Worm (Caenorhabditis elegans) whole organism, L4 larva: ENCODE measurements around the gene med-2.

Experiments
- F10B5.3 ChIP-seq: sonication (generic microtip); optimal IDR thresholded peaks from 2 replicates; lab custom pipeline; 2016; ENCODE audit warnings: mild to moderate bottlenecking, missing genetic modification characterization, missing compliant biosample characterization
- Y105C5A.15 ChIP-seq: fragments of 200-800 bp; sonication (Bioruptor generic); IDR thresholded peaks from 2 replicates; pipeline ENCODE4 v1.3.6; 2022; ENCODE audit warnings: missing genetic modification characterization, missing compliant biosample characterization
- ZK337.2 ChIP-seq: fragments of 200-800 bp; sonication (Bioruptor generic); IDR thresholded peaks from 2 replicates; pipeline ENCODE4 v1.3.6; 2022; ENCODE audit warnings: missing genetic modification reagents, missing genetic modification characterization, missing compliant biosample characterization
- aly-2 ChIP-seq: sonication (generic microtip); optimal IDR thresholded peaks from 2 replicates; lab custom pipeline; 2018; ENCODE audit warnings: missing biosample characterization, missing genetic modification characterization
- ama-1 ChIP-seq: fragments of 150-350 bp; optimal IDR thresholded peaks from 2 replicates; lab custom pipeline; 2014; ENCODE audit warnings: inconsistent platforms, mixed read lengths
- arid-1 ChIP-seq: fragments of 200-800 bp; sonication (Bioruptor generic); conservative IDR thresholded peaks from 2 replicates; pipeline ENCODE4 v1.3.6; 2022; ENCODE audit warnings: missing genetic modification reagents, missing genetic modification characterization, missing compliant biosample characterization
- attf-4 ChIP-seq: sonication (generic microtip); optimal IDR thresholded peaks from 3 replicates; lab custom pipeline; 2017; ENCODE audit warnings: missing biosample characterization, missing genetic modification characterization
- ceh-44 ChIP-seq: fragments of 200-800 bp; sonication (Bioruptor generic); IDR thresholded peaks from 2 replicates; pipeline ENCODE4 v1.3.6; 2022; ENCODE audit warnings: missing genetic modification reagents, missing genetic modification characterization, missing compliant biosample characterization
- ceh-62 ChIP-seq: sonication (generic microtip); optimal IDR thresholded peaks from 2 replicates; lab custom pipeline; 2017; ENCODE audit warnings: missing biosample characterization, missing genetic modification characterization
- ceh-82 ChIP-seq: sonication (generic microtip); optimal IDR thresholded peaks from 2 replicates; lab custom pipeline; 2017; ENCODE audit warnings: missing biosample characterization, missing genetic modification characterization
- ces-1 ChIP-seq: fragments of 150-350 bp; sonication (generic microtip); optimal IDR thresholded peaks from 4 replicates; lab custom pipeline; 2014; ENCODE audit warnings: missing biosample characterization, missing genetic modification reagents, missing genetic modification characterization
- ctbp-1 ChIP-seq: fragments of 200-800 bp; sonication (Bioruptor generic); IDR thresholded peaks from 2 replicates; pipeline ENCODE4 v1.3.6; 2022; ENCODE audit warnings: missing genetic modification reagents, missing genetic modification characterization, missing compliant biosample characterization
- daf-16 ChIP-seq, 3 experiments: sonication (generic microtip); optimal IDR thresholded peaks; 2 replicates each; lab custom pipeline; 2016 to 2017; ENCODE audit warnings: missing genetic modification characterization in 3 of 3, missing genetic modification reagents in 3 of 3, mild to moderate bottlenecking in 2 of 3, missing compliant biosample characterization in 2 of 3, missing biosample characterization in 1 of 3, moderate library complexity in 1 of 3
- daf-19 ChIP-seq: fragments of 200-800 bp; sonication (Bioruptor generic); conservative IDR thresholded peaks from 2 replicates; pipeline ENCODE4 v1.3.6; 2022; ENCODE audit warnings: missing genetic modification characterization, missing compliant biosample characterization
- dmd-6 ChIP-seq: fragments of 200-800 bp; sonication (Bioruptor generic); IDR thresholded peaks from 2 replicates; pipeline ENCODE4 v1.3.6; 2022; ENCODE audit warnings: missing genetic modification reagents, missing genetic modification characterization, missing compliant biosample characterization
- dmd-9 ChIP-seq: fragments of 200-800 bp; sonication (Bioruptor generic); IDR thresholded peaks from 2 replicates; pipeline ENCODE4 v1.3.6; 2022; ENCODE audit warnings: missing genetic modification reagents, missing genetic modification characterization, missing compliant biosample characterization
- dpl-1 ChIP-seq: fragments of 150-350 bp; optimal IDR thresholded peaks from 2 replicates; lab custom pipeline; 2014; ENCODE audit warnings: missing biosample characterization, missing genetic modification reagents, missing genetic modification characterization
- duxl-1 ChIP-seq: sonication (generic microtip); optimal IDR thresholded peaks from 2 replicates; lab custom pipeline; 2016; ENCODE audit warnings: mild to moderate bottlenecking, missing genetic modification characterization, moderate library complexity, missing compliant biosample characterization; ENCODE audit not compliant: poor library complexity
- dve-1 ChIP-seq: sonication (generic microtip); optimal IDR thresholded peaks from 2 replicates; lab custom pipeline; 2017; ENCODE audit warnings: antibody characterized with exemption, mild to moderate bottlenecking, missing genetic modification characterization, missing compliant biosample characterization; ENCODE audit not compliant: insufficient read depth
- egl-27 ChIP-seq: sonication (generic microtip); optimal IDR thresholded peaks from 3 replicates; lab custom pipeline; 2017; ENCODE audit warnings: missing biosample characterization, missing genetic modification reagents, missing genetic modification characterization
- hif-1 ChIP-seq, 2 experiments: sonication (generic microtip); optimal IDR thresholded peaks; 2 replicates each; lab custom pipeline; 2016 to 2017; ENCODE audit warnings: missing compliant biosample characterization in 2 of 2, missing genetic modification characterization in 2 of 2, missing genetic modification reagents in 2 of 2, missing genotype in 2 of 2, mild to moderate bottlenecking in 1 of 2
- hlh-11 ChIP-seq: fragments of 200-800 bp; sonication (Bioruptor generic); optimal IDR thresholded peaks from 2 replicates; lab custom pipeline; 2018; ENCODE audit warnings: mild to moderate bottlenecking, missing genetic modification characterization, missing compliant biosample characterization
- lin-1 ChIP-seq: fragments of 200-800 bp; sonication (Bioruptor generic); IDR thresholded peaks from 2 replicates; pipeline ENCODE4 v1.3.6; 2022; ENCODE audit warnings: missing genetic modification reagents, missing genetic modification characterization, missing compliant biosample characterization
- lin-38 ChIP-seq: fragments of 200-800 bp; sonication (Bioruptor generic); IDR thresholded peaks from 2 replicates; pipeline ENCODE4 v1.3.6; 2022; ENCODE audit warnings: missing genetic modification reagents, missing genetic modification characterization, missing compliant biosample characterization
- lir-3 ChIP-seq: sonication (generic microtip); optimal IDR thresholded peaks from 2 replicates; lab custom pipeline; 2016; ENCODE audit warnings: mild to moderate bottlenecking, missing genetic modification characterization, missing compliant biosample characterization
- lsy-2 ChIP-seq, 2 experiments: fragments of 150-350 bp in 1 of 2; sonication (generic microtip) in 1 of 2; optimal IDR thresholded peaks; 2 replicates each; lab custom pipeline; 2014 to 2017; ENCODE audit warnings: missing biosample characterization in 2 of 2, missing genetic modification characterization in 2 of 2
- mdl-1 ChIP-seq, 2 experiments: fragments of 150-350 bp in 1 of 2; sonication (generic microtip) in 1 of 2; optimal IDR thresholded peaks; 2 replicates each; lab custom pipeline; 2014 to 2017; ENCODE audit warnings: missing biosample characterization in 2 of 2, missing genetic modification characterization in 2 of 2
- mep-1 ChIP-seq: fragments of 150-350 bp; sonication (generic microtip); optimal IDR thresholded peaks from 3 replicates; lab custom pipeline; 2014; ENCODE audit warnings: missing biosample characterization, missing genetic modification characterization
- mes-2 ChIP-seq: sonication (generic microtip); optimal IDR thresholded peaks from 2 replicates; lab custom pipeline; 2016; ENCODE audit warnings: missing genotype, mild to moderate bottlenecking, missing genetic modification characterization, missing compliant biosample characterization; ENCODE audit not compliant: poor library complexity, severe bottlenecking
- mxl-2 ChIP-seq: fragments of 200-800 bp; sonication (Bioruptor generic); conservative IDR thresholded peaks from 2 replicates; pipeline ENCODE4 v1.3.6; 2022; ENCODE audit warnings: missing genetic modification reagents, missing genetic modification characterization, missing compliant biosample characterization
- nhr-111 ChIP-seq: fragments of 200-800 bp; sonication (Bioruptor generic); optimal IDR thresholded peaks from 2 replicates; lab custom pipeline; 2018; ENCODE audit warnings: mild to moderate bottlenecking, missing genetic modification characterization, missing compliant biosample characterization
- nhr-25 ChIP-seq: sonication (generic microtip); optimal IDR thresholded peaks from 2 replicates; lab custom pipeline; 2017; ENCODE audit warnings: missing genetic modification characterization, mild to moderate bottlenecking, missing compliant biosample characterization, antibody characterized with exemption, moderate library complexity, borderline replicate concordance; ENCODE audit not compliant: insufficient read depth
- nhr-28 ChIP-seq: fragments of 150-350 bp; optimal IDR thresholded peaks from 2 replicates; lab custom pipeline; 2014; ENCODE audit warnings: missing biosample characterization, missing genetic modification characterization
- nhr-41 ChIP-seq: fragments of 200-800 bp; sonication (Bioruptor generic); IDR thresholded peaks from 2 replicates; pipeline ENCODE4 v1.3.6; 2022; ENCODE audit warnings: missing genetic modification reagents, missing genetic modification characterization, missing compliant biosample characterization
- nhr-42 ChIP-seq: fragments of 200-800 bp; sonication (Bioruptor generic); IDR thresholded peaks from 2 replicates; pipeline ENCODE4 v1.3.6; 2022; ENCODE audit warnings: missing genetic modification characterization, missing compliant biosample characterization
- nhr-48 ChIP-seq: sonication (generic microtip); optimal IDR thresholded peaks from 2 replicates; lab custom pipeline; 2016; ENCODE audit warnings: mild to moderate bottlenecking, missing genetic modification characterization, missing compliant biosample characterization
- nhr-6 ChIP-seq: fragments of 150-350 bp; optimal IDR thresholded peaks from 2 replicates; lab custom pipeline; 2014; ENCODE audit warnings: missing biosample characterization, missing genetic modification characterization
- nhr-76 ChIP-seq: fragments of 150-350 bp; optimal IDR thresholded peaks from 2 replicates; lab custom pipeline; 2014; ENCODE audit warnings: missing biosample characterization, missing genetic modification characterization
- nhr-77 ChIP-seq: fragments of 150-350 bp; optimal IDR thresholded peaks from 2 replicates; lab custom pipeline; 2014; ENCODE audit warnings: missing biosample characterization, missing genetic modification characterization
- pha-4 ChIP-seq, 2 experiments: fragments of 150-350 bp in 1 of 2; fragments of 200-800 bp in 1 of 2; sonication (Bioruptor generic) in 1 of 2; IDR thresholded peaks in 1 of 2; optimal IDR thresholded peaks in 1 of 2; 2 replicates each; pipeline versions ENCODE4 v1.3.6 to Lab custom; 2014 to 2022; ENCODE audit warnings: missing genetic modification characterization in 2 of 2, missing genetic modification reagents in 2 of 2, missing biosample characterization in 1 of 2, missing compliant biosample characterization in 1 of 2
- php-3 ChIP-seq: fragments of 200-800 bp; sonication (Bioruptor generic); IDR thresholded peaks from 2 replicates; pipeline ENCODE4 v1.3.6; 2022; ENCODE audit warnings: missing genetic modification reagents, missing genetic modification characterization, missing compliant biosample characterization
- pqm-1 ChIP-seq: sonication (generic microtip); optimal IDR thresholded peaks from 2 replicates; lab custom pipeline; 2017; ENCODE audit warnings: missing biosample characterization, missing genetic modification characterization
- saeg-2 ChIP-seq: fragments of 200-800 bp; sonication (Bioruptor generic); IDR thresholded peaks from 2 replicates; pipeline ENCODE4 v1.3.6; 2022; ENCODE audit warnings: missing genetic modification reagents, missing genetic modification characterization, missing compliant biosample characterization
- snpc-1.2 ChIP-seq: fragments of 200-800 bp; sonication (Bioruptor generic); IDR thresholded peaks from 2 replicates; pipeline ENCODE4 v1.3.6; 2022; ENCODE audit warnings: missing genetic modification reagents, missing genetic modification characterization, missing compliant biosample characterization
- snpc-4 ChIP-seq: fragments of 150-350 bp; optimal IDR thresholded peaks from 2 replicates; lab custom pipeline; 2014; ENCODE audit warnings: missing biosample characterization, missing genetic modification characterization
- tag-97 ChIP-seq: fragments of 200-800 bp; sonication (Bioruptor generic); IDR thresholded peaks from 2 replicates; pipeline ENCODE4 v1.3.6; 2022; ENCODE audit warnings: missing genetic modification characterization, missing compliant biosample characterization
- unc-130 ChIP-seq: sonication (generic microtip); optimal IDR thresholded peaks from 2 replicates; lab custom pipeline; 2016; ENCODE audit warnings: missing genetic modification reagents, missing genetic modification characterization, missing compliant biosample characterization
- unc-39 ChIP-seq: sonication (generic microtip); optimal IDR thresholded peaks from 2 replicates; lab custom pipeline; 2017; ENCODE audit warnings: missing biosample characterization, missing genetic modification characterization
- zag-1 ChIP-seq: fragments of 150-350 bp; optimal IDR thresholded peaks from 2 replicates; lab custom pipeline; 2014; ENCODE audit warnings: missing biosample characterization, missing genetic modification characterization
- zip-2 ChIP-seq: fragments of 150-350 bp; optimal IDR thresholded peaks from 2 replicates; lab custom pipeline; 2014; ENCODE audit warnings: missing biosample characterization, missing genetic modification characterization

med-2 gene

DNA sequence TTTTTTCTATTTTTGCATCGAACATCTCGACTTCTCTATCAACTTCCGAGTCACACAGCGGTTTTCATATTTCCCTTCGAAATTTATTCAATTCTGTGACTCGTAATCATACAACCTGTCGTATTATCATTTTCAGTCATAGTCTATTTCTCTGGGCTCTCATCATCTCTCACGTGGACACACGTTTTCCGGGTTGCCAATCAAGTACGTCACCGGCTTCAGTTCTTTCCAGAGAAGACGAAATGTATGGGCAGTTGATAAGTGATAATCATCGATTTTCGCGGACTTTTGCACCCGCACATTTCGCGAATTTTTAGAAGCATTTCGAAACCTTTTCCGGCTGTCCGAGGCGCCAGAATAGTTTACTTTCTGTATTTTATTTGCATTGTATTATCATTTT lies 34.0 kb upstream of the med-2 start, which contains the start of gene srv-1 (continued):
- TF ChIP-seq mes-2 (tag; lab: Kevin White, UChicago): no peak
- peak; percentile 93 for TF ChIP-seq nhr-48
- TF ChIP-seq mdl-1 (tag; optimal IDR thresholded peaks at IDR 0.05; lab: Kevin White, UChicago): peak in 1 of 2 experiments; percentile 52
- peak in 1 of 2 experiments; percentile 13 for TF ChIP-seq lsy-2 (tag; optimal IDR thresholded peaks at IDR 0.05; lab: Kevin White, UChicago)
- TF ChIP-seq attf-4 (tag; lab: Kevin White, UChicago): no peak
- TF ChIP-seq ama-1: no peak
- no peak for TF ChIP-seq tag-97 (GFP tag; lab: Robert Waterston, UW)
- TF ChIP-seq unc-130 (GFP tag; lab: Kevin White, UChicago): no peak
- no peak for TF ChIP-seq nhr-25 (tag; lab: Kevin White, UChicago)
- no peak for TF ChIP-seq dpl-1 (GFP tag; lab: Kevin White, UChicago)
- TF ChIP-seq ceh-82 (tag; lab: Kevin White, UChicago): no peak
- TF ChIP-seq ceh-44 (GFP tag; lab: Robert Waterston, UW): no peak
- TF ChIP-seq nhr-77 (tag; lab: Kevin White, UChicago): peak; percentile 41
- peak; percentile 66 for TF ChIP-seq dve-1 (tag; lab: Kevin White, UChicago)
- TF ChIP-seq hif-1 (tag; optimal IDR thresholded peaks at IDR 0.05; lab: Kevin White, UChicago): no peak
- TF ChIP-seq zag-1 (tag; lab: Kevin White, UChicago): no peak
- peak; percentile 80 for TF ChIP-seq pqm-1 (tag; lab: Kevin White, UChicago)
- TF ChIP-seq nhr-42 (GFP tag; lab: Robert Waterston, UW): no peak
- TF ChIP-seq egl-27: no peak
- no peak for TF ChIP-seq ZK337.2 (GFP tag; lab: Robert Waterston, UW)
- peak; percentile 86 for TF ChIP-seq lin-1 (GFP tag; lab: Robert Waterston, UW)
- no peak for TF ChIP-seq nhr-41
- no peak for TF ChIP-seq nhr-76 (tag; lab: Kevin White, UChicago)
- TF ChIP-seq php-3 (GFP tag; lab: Robert Waterston, UW): 0 out of 2 replicates have a peak, but pooled peaks have one; percentile 32
- TF ChIP-seq ctbp-1 (GFP tag; lab: Robert Waterston, UW): no peak
- TF ChIP-seq nhr-111 (GFP tag; lab: Kevin White, UChicago): no peak
- TF ChIP-seq nhr-28 (tag; lab: Kevin White, UChicago): peak; percentile 75
- no peak for TF ChIP-seq saeg-2 (GFP tag; lab: Robert Waterston, UW)
- TF ChIP-seq hlh-11 (tag; lab: Kevin White, UChicago): peak; percentile 91
- TF ChIP-seq pha-4 (GFP tag; IDR thresholded peaks at IDR 0.05; lab: Robert Waterston, UW): no peak
- no peak for TF ChIP-seq pha-4 (tag; optimal IDR thresholded peaks at IDR 0.05; lab: Kevin White, UChicago)
- no peak for TF ChIP-seq snpc-4 (tag; lab: Kevin White, UChicago)
- TF ChIP-seq zip-2 (tag; lab: Kevin White, UChicago): no peak
- no peak for TF ChIP-seq daf-19 (GFP tag; lab: Robert Waterston, UW)
- no peak for TF ChIP-seq aly-2
- peak; percentile 51; the same call in 1 of the 2 replicates for TF ChIP-seq mxl-2
- no peak for TF ChIP-seq snpc-1.2 (GFP tag; lab: Robert Waterston, UW)
- TF ChIP-seq lir-3: no peak
- peak; percentile 97 for TF ChIP-seq dmd-6 (GFP tag; lab: Robert Waterston, UW)
- TF ChIP-seq dmd-9 (GFP tag; lab: Robert Waterston, UW): no peak
- no peak for TF ChIP-seq ceh-62
- TF ChIP-seq unc-39 (tag; lab: Kevin White, UChicago): no peak
- TF ChIP-seq arid-1 (GFP tag; lab: Robert Waterston, UW): no peak
- no peak for TF ChIP-seq Y105C5A.15 (GFP tag; lab: Robert Waterston, UW)
- TF ChIP-seq daf-16 (GFP tag; optimal IDR thresholded peaks at IDR 0.05; lab: Kevin White, UChicago): peak in 1 of 2 experiments; percentile 30
- TF ChIP-seq daf-16 (tag; optimal IDR thresholded peaks at IDR 0.05; lab: Kevin White, UChicago): peak; percentile 64
- no peak for TF ChIP-seq duxl-1 (tag; lab: Kevin White, UChicago)
- TF ChIP-seq F10B5.3 (tag; lab: Kevin White, UChicago): no peak
- TF ChIP-seq nhr-6 (tag; lab: Kevin White, UChicago): no peak
- no peak for TF ChIP-seq ces-1 (GFP tag; lab: Kevin White, UChicago)
- no peak for TF ChIP-seq lin-38
- no peak for TF ChIP-seq mep-1 (tag; lab: Kevin White, UChicago)
